Worm (Caenorhabditis elegans): ENCODE measurements around the gene hlh-34.
A peak's percentile ranks its signal among the peaks of the same experiment; 100 is the strongest.

Gene hlh-34

ce11 chrV:13668337-13668736, 38.9 kb downstream of the hlh-34 start:
- TF ChIP-seq spr-1 (tag; optimal IDR thresholded peaks at IDR 0.05) (no peak), ceh-62 (tag; optimal IDR thresholded peaks at IDR 0.05) (no peak), nhr-10 (tag; optimal IDR thresholded peaks at IDR 0.05) (no peak), F44E2.7 (GFP tag; IDR thresholded peaks at IDR 0.05) (0 out of 2 replicates have a peak, but pooled peaks have one; percentile 36), D1046.2 (GFP tag; IDR thresholded peaks at IDR 0.05) (peak; percentile 33; the same call in 1 of the 2 replicates), set-16 (GFP tag; IDR thresholded peaks at IDR 0.05) (peak; percentile 93)

ce11 chrV:13666460-13666859, 40.7 kb downstream of the hlh-34 start:
- no peak for TF ChIP-seq dmd-9 (GFP tag; IDR thresholded peaks at IDR 0.05)
- peak in 1 of 2 experiments; percentile 56 for TF ChIP-seq unc-62 (GFP tag; optimal IDR thresholded peaks at IDR 0.05 in 1 of 2)
- no peak for TF ChIP-seq unc-62 (tag; optimal IDR thresholded peaks at IDR 0.05)
- TF ChIP-seq aha-1 (tag), result peak; percentile 96
- no peak for TF ChIP-seq daf-12 (tag; optimal IDR thresholded peaks at IDR 0.05)

ce11 chrV:13665089-13665488, 42.1 kb downstream of the hlh-34 start, which contains the start of gene rde-12:
Gene rde-12 (plus strand): TSS chrV:13665389.
- TF ChIP-seq unc-39 (tag; optimal IDR thresholded peaks at IDR 0.05) (no peak), mes-2 (tag; optimal IDR thresholded peaks at IDR 0.05; ENCODE audit: poor library complexity, severe bottlenecking) (peak; percentile 3), zag-1 (tag; optimal IDR thresholded peaks at IDR 0.05) (no peak), aha-1 (tag) (peak; percentile 28), F37D6.2 (tag; optimal IDR thresholded peaks at IDR 0.05) (no peak), nhr-28 (tag; optimal IDR thresholded peaks at IDR 0.05) (peak; percentile 39), mep-1 (tag; optimal IDR thresholded peaks at IDR 0.05) (peak; percentile 4)

ce11 chrV:13664340-13664916, 42.8 kb downstream of the hlh-34 start:
- TF ChIP-seq D1046.2 (GFP tag; IDR thresholded peaks at IDR 0.05) (0 out of 2 replicates have a peak, but pooled peaks have one; percentile 21), aha-1 (tag) (peak; percentile 6), mep-1 (tag; optimal IDR thresholded peaks at IDR 0.05) (peak; percentile 30), nhr-77 (tag; optimal IDR thresholded peaks at IDR 0.05) (peak; percentile 22), gei-8 (GFP tag; optimal IDR thresholded peaks at IDR 0.05) (no peak), Y48G9A.11 (GFP tag; IDR thresholded peaks at IDR 0.05) (no peak), lin-15B (tag; optimal IDR thresholded peaks at IDR 0.05) (peak; percentile 7), daf-8 (GFP tag; IDR thresholded peaks at IDR 0.05) (no peak), dve-1 (tag; optimal IDR thresholded peaks at IDR 0.05; ENCODE audit: insufficient read depth) (peak; percentile 41), hlh-30 (tag; optimal IDR thresholded peaks at IDR 0.05; ENCODE audit: insufficient read depth) (peak; percentile 37), pqm-1 (tag; optimal IDR thresholded peaks at IDR 0.05) (peak; percentile 21), madf-9 (GFP tag; conservative IDR thresholded peaks at IDR 0.05) (no peak), daf-16 (GFP tag; optimal IDR thresholded peaks at IDR 0.05) (no peak), daf-16 (tag; optimal IDR thresholded peaks at IDR 0.05) (peak; percentile 2), mdt-29 (GFP tag; IDR thresholded peaks at IDR 0.05) (0 out of 2 replicates have a peak, but pooled peaks have one; percentile 38), ceh-44 (GFP tag; IDR thresholded peaks at IDR 0.05) (no peak), nhr-48 (tag; optimal IDR thresholded peaks at IDR 0.05) (no peak), nhr-10 (tag; optimal IDR thresholded peaks at IDR 0.05) (no peak), egl-43 (GFP tag; IDR thresholded peaks at IDR 0.05) (0 out of 2 replicates have a peak, but pooled peaks have one; percentile 50), hif-1 (tag; optimal IDR thresholded peaks at IDR 0.05) (no peak), rbr-2 (tag; optimal IDR thresholded peaks at IDR 0.05) (peak; percentile 20), dpl-1 (GFP tag; optimal IDR thresholded peaks at IDR 0.05) (peak; percentile 58), snpc-4 (tag; optimal IDR thresholded peaks at IDR 0.05) (no peak), zfp-2 (tag; optimal IDR thresholded peaks at IDR 0.05) (no peak), mes-2 (tag; optimal IDR thresholded peaks at IDR 0.05; ENCODE audit: poor library complexity, severe bottlenecking) (peak; percentile 54), mdl-1 (tag; optimal IDR thresholded peaks at IDR 0.05) (peak in 1 of 2 experiments; percentile 5), dmd-6 (GFP tag; IDR thresholded peaks at IDR 0.05) (peak; percentile 44), lin-38 (GFP tag; IDR thresholded peaks at IDR 0.05) (peak; percentile 58), F10B5.3 (tag; optimal IDR thresholded peaks at IDR 0.05) (peak; percentile 26), vab-7 (GFP tag; IDR thresholded peaks at IDR 0.05) (no peak), nhr-11 (tag; optimal IDR thresholded peaks at IDR 0.05) (no peak), lsy-2 (tag; optimal IDR thresholded peaks at IDR 0.05) (peak in 1 of 2 experiments; percentile 56), duxl-1 (tag; optimal IDR thresholded peaks at IDR 0.05; ENCODE audit: poor library complexity) (peak; percentile 49)
